Worm (Caenorhabditis elegans) whole organism, L2 larva: Measurements from ENCODE around the gene C07H6.9.

ENCODE experiments used
- alr-1 ChIP-seq: fragments of 150-350 bp; optimal IDR thresholded peaks from 2 replicates; lab custom pipeline; 2014; ENCODE audit warnings: missing biosample characterization, missing genetic modification characterization
- dmd-4 ChIP-seq: sonication (generic microtip); optimal IDR thresholded peaks from 2 replicates; lab custom pipeline; 2017; ENCODE audit warnings: missing biosample characterization, missing genetic modification characterization
- egl-27 ChIP-seq: sonication (generic microtip); optimal IDR thresholded peaks from 3 replicates; lab custom pipeline; 2017; ENCODE audit warnings: missing biosample characterization, missing genetic modification reagents, missing genetic modification characterization
- elt-3 ChIP-seq: sonication (generic microtip); optimal IDR thresholded peaks from 2 replicates; lab custom pipeline; 2017; ENCODE audit warnings: missing biosample characterization, missing genetic modification characterization
- fos-1 ChIP-seq: fragments of 150-350 bp; optimal IDR thresholded peaks from 2 replicates; lab custom pipeline; 2014; ENCODE audit warnings: missing biosample characterization, missing genetic modification characterization
- lsy-2 ChIP-seq, 2 experiments: fragments of 150-350 bp in 1 of 2; sonication (generic microtip) in 1 of 2; optimal IDR thresholded peaks; 2 replicates each; lab custom pipeline; 2014 to 2017; ENCODE audit warnings: missing biosample characterization in 2 of 2, missing genetic modification characterization in 2 of 2
- mab-5 ChIP-seq: fragments of 150-350 bp; optimal IDR thresholded peaks from 2 replicates; lab custom pipeline; 2014; ENCODE audit warnings: missing biosample characterization, missing genetic modification characterization
- nhr-12 ChIP-seq: fragments of 150-350 bp; optimal IDR thresholded peaks from 2 replicates; lab custom pipeline; 2014; ENCODE audit warnings: missing biosample characterization, missing genetic modification characterization
- nhr-237 ChIP-seq: fragments of 150-350 bp; optimal IDR thresholded peaks from 2 replicates; lab custom pipeline; 2014; ENCODE audit warnings: missing biosample characterization, missing genetic modification characterization
- snpc-4 ChIP-seq: fragments of 150-350 bp; optimal IDR thresholded peaks from 2 replicates; lab custom pipeline; 2014; ENCODE audit warnings: missing biosample characterization, missing genetic modification characterization
- unc-39 ChIP-seq: fragments of 150-350 bp; optimal IDR thresholded peaks from 2 replicates; lab custom pipeline; 2014; ENCODE audit warnings: missing biosample characterization, missing genetic modification characterization

- TF ChIP-seq snpc-4 (tag; lab: Kevin White, UChicago) (no peak), alr-1 (no peak), dmd-4 (tag; lab: Kevin White, UChicago) (no peak), nhr-237 (tag; lab: Kevin White, UChicago) (no peak), egl-27 (tag; lab: Kevin White, UChicago) (no peak), unc-39 (no peak), lsy-2 (tag; optimal IDR thresholded peaks at IDR 0.05; lab: Kevin White, UChicago) (no peak), fos-1 (tag; lab: Kevin White, UChicago) (no peak), elt-3 (no peak), mab-5 (no peak), nhr-12 (tag; lab: Kevin White, UChicago) (no peak)
These were observed 7.7 kb upstream of the C07H6.9 start for ce11 chrIII:7506983-7507382.
